Worm (Caenorhabditis elegans) whole organism, L4 larva: ENCODE data around the gene fmo-2.

Experiments used
- F10B5.3 ChIP-seq: sonication (generic microtip); optimal IDR thresholded peaks from 2 replicates; lab custom pipeline; 2016; ENCODE audit warnings: mild to moderate bottlenecking, missing genetic modification characterization, missing compliant biosample characterization
- F37D6.2 ChIP-seq: sonication (generic microtip); optimal IDR thresholded peaks from 2 replicates; lab custom pipeline; 2016; ENCODE audit warnings: mild to moderate bottlenecking, missing genetic modification characterization, missing compliant biosample characterization
- F44E2.7 ChIP-seq: fragments of 200-800 bp; sonication (Bioruptor generic); IDR thresholded peaks from 2 replicates; pipeline ENCODE4 v2.1.2; 2022; ENCODE audit warnings: missing genetic modification characterization, missing compliant biosample characterization
- R02D3.7 ChIP-seq: fragments of 150-350 bp; sonication (generic microtip); optimal IDR thresholded peaks from 3 replicates; lab custom pipeline; 2014; ENCODE audit warnings: missing biosample characterization, missing genetic modification characterization
- T26A8.4 ChIP-seq: fragments of 200-800 bp; sonication (Bioruptor generic); IDR thresholded peaks from 2 replicates; pipeline ENCODE4 v1.3.6; 2022; ENCODE audit warnings: missing genetic modification characterization, missing compliant biosample characterization
- Y105C5A.15 ChIP-seq: fragments of 200-800 bp; sonication (Bioruptor generic); IDR thresholded peaks from 2 replicates; pipeline ENCODE4 v1.3.6; 2022; ENCODE audit warnings: missing genetic modification characterization, missing compliant biosample characterization
- Y48G9A.11 ChIP-seq: fragments of 200-800 bp; sonication (Bioruptor generic); IDR thresholded peaks from 2 replicates; pipeline ENCODE4 v1.3.6; 2022; ENCODE audit warnings: missing genetic modification reagents, missing genetic modification characterization, missing compliant biosample characterization
- ZK337.2 ChIP-seq: fragments of 200-800 bp; sonication (Bioruptor generic); IDR thresholded peaks from 2 replicates; pipeline ENCODE4 v1.3.6; 2022; ENCODE audit warnings: missing genetic modification reagents, missing genetic modification characterization, missing compliant biosample characterization
- ama-1 ChIP-seq: fragments of 150-350 bp; optimal IDR thresholded peaks from 2 replicates; lab custom pipeline; 2014; ENCODE audit warnings: inconsistent platforms, mixed read lengths
- ceh-20 ChIP-seq: fragments of 200-800 bp; sonication (Bioruptor generic); IDR thresholded peaks from 2 replicates; pipeline ENCODE4 v1.3.6; 2022; ENCODE audit warnings: missing genetic modification reagents, missing genetic modification characterization, missing compliant biosample characterization
- ceh-32 ChIP-seq: sonication (generic microtip); optimal IDR thresholded peaks from 2 replicates; lab custom pipeline; 2016; ENCODE audit warnings: mild to moderate bottlenecking, missing genetic modification characterization, missing compliant biosample characterization; ENCODE audit not compliant: poor library complexity
- ceh-82 ChIP-seq: sonication (generic microtip); optimal IDR thresholded peaks from 2 replicates; lab custom pipeline; 2017; ENCODE audit warnings: missing biosample characterization, missing genetic modification characterization
- cey-2 ChIP-seq: sonication (generic microtip); optimal IDR thresholded peaks from 3 replicates; lab custom pipeline; 2017; ENCODE audit warnings: missing genetic modification characterization, mild to moderate bottlenecking, missing compliant biosample characterization, antibody characterized with exemption, borderline replicate concordance; ENCODE audit not compliant: insufficient read depth
- daf-12 ChIP-seq: fragments of 150-350 bp; optimal IDR thresholded peaks from 2 replicates; lab custom pipeline; 2014; ENCODE audit warnings: missing biosample characterization, missing genetic modification reagents, missing genetic modification characterization
- dmd-8 ChIP-seq: fragments of 200-800 bp; sonication (Bioruptor generic); IDR thresholded peaks from 2 replicates; pipeline ENCODE4 v1.3.6; 2022; ENCODE audit warnings: missing genetic modification characterization, missing compliant biosample characterization
- duxl-1 ChIP-seq: sonication (generic microtip); optimal IDR thresholded peaks from 2 replicates; lab custom pipeline; 2016; ENCODE audit warnings: mild to moderate bottlenecking, missing genetic modification characterization, moderate library complexity, missing compliant biosample characterization; ENCODE audit not compliant: poor library complexity
- dve-1 ChIP-seq: sonication (generic microtip); optimal IDR thresholded peaks from 2 replicates; lab custom pipeline; 2017; ENCODE audit warnings: antibody characterized with exemption, mild to moderate bottlenecking, missing genetic modification characterization, missing compliant biosample characterization; ENCODE audit not compliant: insufficient read depth
- egl-43 ChIP-seq: fragments of 200-800 bp; sonication (Bioruptor generic); IDR thresholded peaks from 2 replicates; pipeline ENCODE4 v1.3.6; 2022; ENCODE audit warnings: missing genetic modification reagents, missing genetic modification characterization, missing compliant biosample characterization
- fkh-10 ChIP-seq: fragments of 150-350 bp; optimal IDR thresholded peaks from 2 replicates; lab custom pipeline; 2014; ENCODE audit warnings: missing biosample characterization, missing genetic modification reagents, missing genetic modification characterization
- fos-1 ChIP-seq: fragments of 150-350 bp; optimal IDR thresholded peaks from 2 replicates; lab custom pipeline; 2014; ENCODE audit warnings: missing biosample characterization, missing genetic modification characterization
- hlh-11 ChIP-seq: fragments of 200-800 bp; sonication (Bioruptor generic); optimal IDR thresholded peaks from 2 replicates; lab custom pipeline; 2018; ENCODE audit warnings: mild to moderate bottlenecking, missing genetic modification characterization, missing compliant biosample characterization
- hmg-1.1 ChIP-seq: fragments of 200-800 bp; sonication (Bioruptor generic); IDR thresholded peaks from 2 replicates; pipeline ENCODE4 v1.3.6; 2022; ENCODE audit warnings: missing genetic modification reagents, missing genetic modification characterization, missing compliant biosample characterization
- lim-7 ChIP-seq: fragments of 200-800 bp; sonication (Bioruptor generic); IDR thresholded peaks from 2 replicates; pipeline ENCODE4 v1.3.6; 2022; ENCODE audit warnings: missing genetic modification characterization, missing compliant biosample characterization
- lin-1 ChIP-seq: fragments of 200-800 bp; sonication (Bioruptor generic); IDR thresholded peaks from 2 replicates; pipeline ENCODE4 v1.3.6; 2022; ENCODE audit warnings: missing genetic modification reagents, missing genetic modification characterization, missing compliant biosample characterization
- lin-29 ChIP-seq: fragments of 200-800 bp; sonication (Bioruptor generic); IDR thresholded peaks from 2 replicates; pipeline ENCODE4 v1.3.6; 2022; ENCODE audit warnings: missing genetic modification reagents, missing genetic modification characterization, missing compliant biosample characterization
- lsy-2 ChIP-seq, 2 experiments: fragments of 150-350 bp in 1 of 2; sonication (generic microtip) in 1 of 2; optimal IDR thresholded peaks; 2 replicates each; lab custom pipeline; 2014 to 2017; ENCODE audit warnings: missing biosample characterization in 2 of 2, missing genetic modification characterization in 2 of 2
- madf-5 ChIP-seq, 2 experiments: fragments of 200-800 bp; sonication (Bioruptor generic); IDR thresholded peaks; 2 replicates each; pipeline ENCODE4 v1.3.6; 2022; ENCODE audit warnings: missing compliant biosample characterization in 2 of 2, missing genetic modification characterization in 2 of 2
- madf-9 ChIP-seq: fragments of 200-800 bp; sonication (Bioruptor generic); conservative IDR thresholded peaks from 2 replicates; pipeline ENCODE4 v1.3.6; 2022; ENCODE audit warnings: missing genetic modification reagents, missing genetic modification characterization, missing compliant biosample characterization
- mdl-1 ChIP-seq, 2 experiments: fragments of 150-350 bp in 1 of 2; sonication (generic microtip) in 1 of 2; optimal IDR thresholded peaks; 2 replicates each; lab custom pipeline; 2014 to 2017; ENCODE audit warnings: missing biosample characterization in 2 of 2, missing genetic modification characterization in 2 of 2
- mes-2 ChIP-seq: sonication (generic microtip); optimal IDR thresholded peaks from 2 replicates; lab custom pipeline; 2016; ENCODE audit warnings: missing genotype, mild to moderate bottlenecking, missing genetic modification characterization, missing compliant biosample characterization; ENCODE audit not compliant: poor library complexity, severe bottlenecking
- mxl-2 ChIP-seq: fragments of 200-800 bp; sonication (Bioruptor generic); conservative IDR thresholded peaks from 2 replicates; pipeline ENCODE4 v1.3.6; 2022; ENCODE audit warnings: missing genetic modification reagents, missing genetic modification characterization, missing compliant biosample characterization
- nhr-111 ChIP-seq: fragments of 200-800 bp; sonication (Bioruptor generic); optimal IDR thresholded peaks from 2 replicates; lab custom pipeline; 2018; ENCODE audit warnings: mild to moderate bottlenecking, missing genetic modification characterization, missing compliant biosample characterization
- nhr-25 ChIP-seq: sonication (generic microtip); optimal IDR thresholded peaks from 2 replicates; lab custom pipeline; 2017; ENCODE audit warnings: missing genetic modification characterization, mild to moderate bottlenecking, missing compliant biosample characterization, antibody characterized with exemption, moderate library complexity, borderline replicate concordance; ENCODE audit not compliant: insufficient read depth
- nhr-42 ChIP-seq: fragments of 200-800 bp; sonication (Bioruptor generic); IDR thresholded peaks from 2 replicates; pipeline ENCODE4 v1.3.6; 2022; ENCODE audit warnings: missing genetic modification characterization, missing compliant biosample characterization
- nhr-48 ChIP-seq: sonication (generic microtip); optimal IDR thresholded peaks from 2 replicates; lab custom pipeline; 2016; ENCODE audit warnings: mild to moderate bottlenecking, missing genetic modification characterization, missing compliant biosample characterization
- nhr-77 ChIP-seq: fragments of 150-350 bp; optimal IDR thresholded peaks from 2 replicates; lab custom pipeline; 2014; ENCODE audit warnings: missing biosample characterization, missing genetic modification characterization
- pha-4 ChIP-seq, 2 experiments: fragments of 150-350 bp in 1 of 2; fragments of 200-800 bp in 1 of 2; sonication (Bioruptor generic) in 1 of 2; IDR thresholded peaks in 1 of 2; optimal IDR thresholded peaks in 1 of 2; 2 replicates each; pipeline versions ENCODE4 v1.3.6 to Lab custom; 2014 to 2022; ENCODE audit warnings: missing genetic modification characterization in 2 of 2, missing genetic modification reagents in 2 of 2, missing biosample characterization in 1 of 2, missing compliant biosample characterization in 1 of 2
- saeg-2 ChIP-seq: fragments of 200-800 bp; sonication (Bioruptor generic); IDR thresholded peaks from 2 replicates; pipeline ENCODE4 v1.3.6; 2022; ENCODE audit warnings: missing genetic modification reagents, missing genetic modification characterization, missing compliant biosample characterization
- set-16 ChIP-seq: fragments of 200-800 bp; sonication (Bioruptor generic); IDR thresholded peaks from 2 replicates; pipeline ENCODE4 v1.3.6; 2022; ENCODE audit warnings: missing genetic modification reagents, missing genetic modification characterization, missing compliant biosample characterization
- skn-1 ChIP-seq: fragments of 150-350 bp; optimal IDR thresholded peaks from 2 replicates; lab custom pipeline; 2014; ENCODE audit warnings: missing biosample characterization, missing genetic modification characterization
- spr-1 ChIP-seq: sonication (generic microtip); optimal IDR thresholded peaks from 2 replicates; lab custom pipeline; 2016; ENCODE audit warnings: mild to moderate bottlenecking, missing genetic modification characterization, missing compliant biosample characterization
- tag-97 ChIP-seq: fragments of 200-800 bp; sonication (Bioruptor generic); IDR thresholded peaks from 2 replicates; pipeline ENCODE4 v1.3.6; 2022; ENCODE audit warnings: missing genetic modification characterization, missing compliant biosample characterization
- tra-1 ChIP-seq: fragments of 200-800 bp; sonication (Bioruptor generic); IDR thresholded peaks from 2 replicates; pipeline ENCODE4 v1.3.6; 2022; ENCODE audit warnings: missing genetic modification reagents, missing genetic modification characterization, missing compliant biosample characterization
- zag-1 ChIP-seq: fragments of 150-350 bp; optimal IDR thresholded peaks from 2 replicates; lab custom pipeline; 2014; ENCODE audit warnings: missing biosample characterization, missing genetic modification characterization
- zfp-3 ChIP-seq: fragments of 200-800 bp; sonication (Bioruptor generic); conservative IDR thresholded peaks from 2 replicates; pipeline ENCODE4 v1.3.6; 2022; ENCODE audit warnings: missing genetic modification reagents, missing genetic modification characterization, missing compliant biosample characterization
- zip-2 ChIP-seq: fragments of 150-350 bp; optimal IDR thresholded peaks from 2 replicates; lab custom pipeline; 2014; ENCODE audit warnings: missing biosample characterization, missing genetic modification characterization
- ztf-11 ChIP-seq: fragments of 150-350 bp; optimal IDR thresholded peaks from 2 replicates; lab custom pipeline; 2014; ENCODE audit warnings: missing biosample characterization, missing genetic modification characterization
- ztf-7 ChIP-seq: fragments of 150-350 bp; optimal IDR thresholded peaks from 2 replicates; lab custom pipeline; 2014; ENCODE audit warnings: missing biosample characterization, missing genetic modification characterization

fmo-2 gene

ce11 chrIV:10697022-10697979 lies 15.0 kb downstream of the fmo-2 start, which contains the start of gene allo-1 (continued):
- TF ChIP-seq ceh-20 (GFP tag; lab: Robert Waterston, UW): no peak
- TF ChIP-seq lin-29 (GFP tag; lab: Robert Waterston, UW): no peak
- no peak for TF ChIP-seq mxl-2 (GFP tag; lab: Robert Waterston, UW)
- TF ChIP-seq mes-2 (tag; lab: Kevin White, UChicago): no peak
- TF ChIP-seq saeg-2 (GFP tag; lab: Robert Waterston, UW): no peak
- TF ChIP-seq ama-1 (lab: Kevin White, UChicago): peak; percentile 31
- TF ChIP-seq fos-1 (tag; lab: Kevin White, UChicago): no peak
- no peak for TF ChIP-seq Y105C5A.15 (GFP tag; lab: Robert Waterston, UW)
- no peak for TF ChIP-seq nhr-111 (GFP tag; lab: Kevin White, UChicago)
- TF ChIP-seq madf-5 (GFP tag; IDR thresholded peaks at IDR 0.05; lab: Robert Waterston, UW): no peak
- no peak for TF ChIP-seq zfp-3 (GFP tag; lab: Robert Waterston, UW)
- no peak for TF ChIP-seq madf-9 (GFP tag; lab: Robert Waterston, UW)
- no peak for TF ChIP-seq daf-12 (tag; lab: Kevin White, UChicago)
- no peak for TF ChIP-seq duxl-1
- TF ChIP-seq nhr-48 (tag; lab: Kevin White, UChicago): peak; percentile 18
- no peak for TF ChIP-seq skn-1 (tag; lab: Kevin White, UChicago)
- TF ChIP-seq F44E2.7 (GFP tag; lab: Robert Waterston, UW): no peak
- TF ChIP-seq F10B5.3 (tag; lab: Kevin White, UChicago): no peak
- TF ChIP-seq hlh-11 (tag; lab: Kevin White, UChicago): peak; percentile 94
- TF ChIP-seq nhr-77: peak; percentile 69
- peak; percentile 12; the same call in 1 of the 2 replicates for TF ChIP-seq lin-1 (GFP tag; lab: Robert Waterston, UW)
- no peak for TF ChIP-seq tag-97 (GFP tag; lab: Robert Waterston, UW)
- no peak for TF ChIP-seq zag-1 (tag; lab: Kevin White, UChicago)
- no peak for TF ChIP-seq spr-1 (tag; lab: Kevin White, UChicago)
- TF ChIP-seq tra-1: 0 out of 2 replicates have a peak, but pooled peaks have one; percentile 46
- TF ChIP-seq ceh-82 (tag; lab: Kevin White, UChicago): no peak
- TF ChIP-seq dmd-8 (GFP tag; lab: Robert Waterston, UW): no peak
- no peak for TF ChIP-seq nhr-42 (GFP tag; lab: Robert Waterston, UW)
- TF ChIP-seq ceh-32 (tag; lab: Kevin White, UChicago): no peak
- no peak for TF ChIP-seq zip-2 (tag; lab: Kevin White, UChicago)
- no peak for TF ChIP-seq ztf-7 (tag; lab: Kevin White, UChicago)
- TF ChIP-seq dve-1 (tag; lab: Kevin White, UChicago): peak; percentile 76
- TF ChIP-seq mdl-1 (tag; optimal IDR thresholded peaks at IDR 0.05; lab: Kevin White, UChicago): peak; percentile 15 to 83
- TF ChIP-seq cey-2 (tag; lab: Kevin White, UChicago): no peak
- 0 out of 2 replicates have a peak, but pooled peaks have one; percentile 47 for TF ChIP-seq pha-4 (GFP tag; IDR thresholded peaks at IDR 0.05; lab: Robert Waterston, UW)
- no peak for TF ChIP-seq pha-4 (tag; optimal IDR thresholded peaks at IDR 0.05; lab: Kevin White, UChicago)
- no peak for TF ChIP-seq Y48G9A.11
- no peak for TF ChIP-seq set-16 (GFP tag; lab: Robert Waterston, UW)
- TF ChIP-seq ZK337.2 (GFP tag; lab: Robert Waterston, UW): no peak
- no peak for TF ChIP-seq ztf-11
- peak; percentile 35 to 68 for TF ChIP-seq lsy-2 (tag; optimal IDR thresholded peaks at IDR 0.05; lab: Kevin White, UChicago)
- TF ChIP-seq lim-7 (GFP tag; lab: Robert Waterston, UW): no peak
- no peak for TF ChIP-seq nhr-25 (tag; lab: Kevin White, UChicago)
- no peak for TF ChIP-seq F37D6.2 (tag; lab: Kevin White, UChicago)
- TF ChIP-seq hmg-1.1 (GFP tag; lab: Robert Waterston, UW): peak; percentile 26; the same call in 1 of the 2 replicates
- TF ChIP-seq T26A8.4 (GFP tag; lab: Robert Waterston, UW): no peak
- no peak for TF ChIP-seq R02D3.7 (tag; lab: Kevin White, UChicago)
- TF ChIP-seq fkh-10 (GFP tag; lab: Kevin White, UChicago): no peak
- TF ChIP-seq egl-43 (GFP tag; lab: Robert Waterston, UW): no peak
